Fruit fly (Drosophila melanogaster): ENCODE results near the gene CG1812.

The CG1812 gene

dm6 chrX:20502776-20503503 is 8.4 kb upstream of the CG1812 start (continued):
- no peak for TF ChIP-seq Lpt (GFP tag; optimal IDR thresholded peaks at IDR 0.05)
- no peak for TF ChIP-seq CG9932 (GFP tag; IDR thresholded peaks at IDR 0.05)
- peak; percentile 56 for TF ChIP-seq HHEX (GFP tag; optimal IDR thresholded peaks at IDR 0.05)
- TF ChIP-seq az2 (GFP tag; optimal IDR thresholded peaks at IDR 0.05), result no peak
- TF ChIP-seq CG1603 (tag; optimal IDR thresholded peaks at IDR 0.05), result peak; percentile 12
- TF ChIP-seq ase (GFP tag; IDR thresholded peaks at IDR 0.05), result no peak
- TF ChIP-seq CG9609 (GFP tag; optimal IDR thresholded peaks at IDR 0.05), result no peak
- peak; percentile 56; the same call in 2 of the 3 replicates for TF ChIP-seq dysf (GFP tag; IDR thresholded peaks at IDR 0.05)
- no peak for TF ChIP-seq Gsc (GFP tag; IDR thresholded peaks at IDR 0.05)
- no peak for TF ChIP-seq Kr (GFP tag; optimal IDR thresholded peaks at IDR 0.05)
- TF ChIP-seq nom (GFP tag; optimal IDR thresholded peaks at IDR 0.05), result no peak
- no peak for TF ChIP-seq Ada2b (GFP tag; IDR thresholded peaks at IDR 0.05)
- TF ChIP-seq Ptx1 (GFP tag; IDR thresholded peaks at IDR 0.05), result peak; percentile 65
- no peak for TF ChIP-seq CG9797 (GFP tag; optimal IDR thresholded peaks at IDR 0.05)
- TF ChIP-seq prd (optimal IDR thresholded peaks at IDR 0.05), result no peak
- TF ChIP-seq prd (GFP tag; IDR thresholded peaks at IDR 0.05), result peak; percentile 53; the same call in 2 of the 3 replicates
- TF ChIP-seq lab (GFP tag; optimal IDR thresholded peaks at IDR 0.05), result peak; percentile 81
- TF ChIP-seq Chrac-16 (GFP tag; optimal IDR thresholded peaks at IDR 0.05), result no peak
- no peak for TF ChIP-seq CG15696 (tag; optimal IDR thresholded peaks at IDR 0.05)
- no peak for TF ChIP-seq CTCF (GFP tag; optimal IDR thresholded peaks at IDR 0.05)
- TF ChIP-seq CG18011 (GFP tag; optimal IDR thresholded peaks at IDR 0.05), result no peak
- peak; percentile 58 for TF ChIP-seq BtbVII (GFP tag; optimal IDR thresholded peaks at IDR 0.05)
- TF ChIP-seq CG13287 (GFP tag; IDR thresholded peaks at IDR 0.05; ENCODE audit: partially characterized antibody), result no peak
- TF ChIP-seq H2.0 (GFP tag; IDR thresholded peaks at IDR 0.05), result 0 out of 2 replicates have a peak, but pooled peaks have one; percentile 15
- peak; percentile 30 for TF ChIP-seq CG2712 (tag; optimal IDR thresholded peaks at IDR 0.05)
- TF ChIP-seq klu (GFP tag; IDR thresholded peaks at IDR 0.05), result no peak
- TF ChIP-seq PHDP (tag; optimal IDR thresholded peaks at IDR 0.05), result peak; percentile 54
- TF ChIP-seq caup (GFP tag; optimal IDR thresholded peaks at IDR 0.05; ENCODE audit: severe bottlenecking), result peak; percentile 30
- 0 out of 2 replicates have a peak, but pooled peaks have one; percentile 20 for TF ChIP-seq E2f2 (GFP tag; IDR thresholded peaks at IDR 0.05)
- TF ChIP-seq CG2678 (tag; optimal IDR thresholded peaks at IDR 0.05), result peak; percentile 72
- peak; percentile 54 for TF ChIP-seq sug (tag; optimal IDR thresholded peaks at IDR 0.05)
- TF ChIP-seq Sox102F (GFP tag; optimal IDR thresholded peaks at IDR 0.05), result peak; percentile 55
- TF ChIP-seq CG11085 (GFP tag; IDR thresholded peaks at IDR 0.05), result no peak
- peak; percentile 16 for TF ChIP-seq dm (GFP tag; optimal IDR thresholded peaks at IDR 0.05)
- TF ChIP-seq pan (optimal IDR thresholded peaks at IDR 0.05), result no peak
- peak in 1 of 2 experiments; percentile 26 for TF ChIP-seq pan (GFP tag; optimal IDR thresholded peaks at IDR 0.05 in 1 of 2, IDR thresholded peaks at IDR 0.05 in 1 of 2)
- peak; percentile 1 for TF ChIP-seq CG6683 (GFP tag; optimal IDR thresholded peaks at IDR 0.05)
- peak; percentile 10 for TF ChIP-seq lilli (GFP tag; optimal IDR thresholded peaks at IDR 0.05)
- no peak for TF ChIP-seq croc (GFP tag; conservative IDR thresholded peaks at IDR 0.05)
- peak; percentile 20 for TF ChIP-seq Hsf (GFP tag; optimal IDR thresholded peaks at IDR 0.05)
- TF ChIP-seq CG1233 (GFP tag; optimal IDR thresholded peaks at IDR 0.05), result peak; percentile 42
- TF ChIP-seq CrebB (tag; optimal IDR thresholded peaks at IDR 0.05), result no peak
- TF ChIP-seq cg (GFP tag; optimal IDR thresholded peaks at IDR 0.05), result no peak
- no peak for TF ChIP-seq Antp (GFP tag; optimal IDR thresholded peaks at IDR 0.05)
- no peak for TF ChIP-seq Spps (tag; optimal IDR thresholded peaks at IDR 0.05)
- TF ChIP-seq ranshi (GFP tag; IDR thresholded peaks at IDR 0.05), result no peak
- TF ChIP-seq MTF-1 (GFP tag; optimal IDR thresholded peaks at IDR 0.05; ENCODE audit: borderline replicate concordance), result no peak
- TF ChIP-seq sima (GFP tag; optimal IDR thresholded peaks at IDR 0.05), result no peak
- TF ChIP-seq CG14014 (GFP tag; IDR thresholded peaks at IDR 0.05), result no peak
- peak; percentile 44 for TF ChIP-seq ATbp (GFP tag; optimal IDR thresholded peaks at IDR 0.05)
- TF ChIP-seq Dad (GFP tag; optimal IDR thresholded peaks at IDR 0.05), result no peak
